Fruit fly (Drosophila melanogaster) whole organism, pupa: ENCODE results near the gene pll.
A peak's percentile ranks its signal among the peaks of the same experiment; 100 is the strongest.

Experiments used
- CG10348 ChIP-seq: fragments of 200-800 bp; sonication (Bioruptor generic); IDR thresholded peaks from 2 replicates; pipeline ENCODE4 v1.3.6; 2022; ENCODE audit warnings: missing biosample characterization, missing genetic modification characterization
- CG12605 ChIP-seq: fragments of 200-800 bp; sonication (Bioruptor generic); IDR thresholded peaks from 2 replicates; pipeline ENCODE4 v1.3.6; 2022; ENCODE audit warnings: missing biosample characterization, missing genetic modification characterization
- CG13204 ChIP-seq: fragments of 200-800 bp; sonication (Bioruptor generic); optimal IDR thresholded peaks from 2 replicates; lab custom pipeline; 2018; ENCODE audit warnings: missing biosample characterization, mild to moderate bottlenecking, missing genetic modification characterization, moderate library complexity
- CG14655 ChIP-seq: fragments of 200-800 bp; sonication (Bioruptor generic); optimal IDR thresholded peaks from 3 replicates; lab custom pipeline; 2017; ENCODE audit warnings: mild to moderate bottlenecking, missing biosample characterization, missing genetic modification reagents, missing genetic modification characterization
- CG15710 ChIP-seq: fragments of 200-800 bp; sonication (Bioruptor generic); optimal IDR thresholded peaks from 2 replicates; lab custom pipeline; 2018; ENCODE audit warnings: missing biosample characterization, mild to moderate bottlenecking, missing genetic modification characterization, moderate library complexity
- CG17806 ChIP-seq: fragments of 200-800 bp; sonication (Bioruptor generic); optimal IDR thresholded peaks from 2 replicates; lab custom pipeline; 2018; ENCODE audit warnings: missing biosample characterization, mild to moderate bottlenecking, missing genetic modification characterization, moderate library complexity
- CG32121 ChIP-seq: fragments of 200-800 bp; sonication (Bioruptor generic); IDR thresholded peaks from 2 replicates; pipeline ENCODE4 v1.3.6; 2022; ENCODE audit warnings: missing biosample characterization, missing genetic modification characterization
- CG34367 ChIP-seq: fragments of 200-800 bp; sonication (Bioruptor generic); optimal IDR thresholded peaks from 2 replicates; lab custom pipeline; 2018; ENCODE audit warnings: missing biosample characterization, mild to moderate bottlenecking, missing genetic modification characterization
- CG4496 ChIP-seq: fragments of 200-800 bp; sonication (Bioruptor generic); IDR thresholded peaks from 3 replicates; pipeline ENCODE4 v1.3.6; 2022; ENCODE audit warnings: missing biosample characterization, missing genetic modification characterization
- CG8159 ChIP-seq: fragments of 200-800 bp; sonication (Bioruptor generic); optimal IDR thresholded peaks from 3 replicates; lab custom pipeline; 2018; ENCODE audit warnings: missing biosample characterization, mild to moderate bottlenecking, missing genetic modification characterization, moderate library complexity
- CG8301 ChIP-seq: fragments of 200-800 bp; sonication (Bioruptor generic); optimal IDR thresholded peaks from 2 replicates; lab custom pipeline; 2018; ENCODE audit warnings: missing biosample characterization, mild to moderate bottlenecking, missing genetic modification characterization
- CG9948 ChIP-seq: fragments of 200-800 bp; sonication (Bioruptor generic); optimal IDR thresholded peaks from 2 replicates; lab custom pipeline; 2018; ENCODE audit warnings: missing biosample characterization, mild to moderate bottlenecking, missing genetic modification characterization, moderate library complexity
- D1 ChIP-seq: fragments of 200-800 bp; sonication (Bioruptor generic); optimal IDR thresholded peaks from 2 replicates; lab custom pipeline; 2018; ENCODE audit warnings: missing biosample characterization, mild to moderate bottlenecking, missing genetic modification characterization, moderate library complexity
- EcR ChIP-seq: fragments of 200-800 bp; sonication (Bioruptor generic); optimal IDR thresholded peaks from 3 replicates; lab custom pipeline; 2019; ENCODE audit warnings: missing biosample characterization, missing genetic modification characterization, mild to moderate bottlenecking, moderate library complexity, missing genetic modification reagents
- Ets98B ChIP-seq: fragments of 200-800 bp; sonication (Bioruptor generic); IDR thresholded peaks from 2 replicates; pipeline ENCODE4 v1.3.6; 2022; ENCODE audit warnings: missing biosample characterization, missing genetic modification characterization
- Pif1A ChIP-seq: fragments of 200-800 bp; sonication (Bioruptor generic); optimal IDR thresholded peaks from 3 replicates; lab custom pipeline; 2016; ENCODE audit warnings: missing biosample characterization, missing genetic modification characterization
- Pif1B ChIP-seq: fragments of 200-800 bp; sonication (Bioruptor generic); optimal IDR thresholded peaks from 3 replicates; lab custom pipeline; 2016; ENCODE audit warnings: missing biosample characterization, missing genetic modification characterization
- Snoo ChIP-seq: fragments of 200-800 bp; sonication (Bioruptor generic); optimal IDR thresholded peaks from 3 replicates; lab custom pipeline; 2017; ENCODE audit warnings: missing biosample characterization, mild to moderate bottlenecking, missing genetic modification characterization, inconsistent platforms
- fd96Ca ChIP-seq: fragments of 200-800 bp; sonication (Bioruptor generic); IDR thresholded peaks from 3 replicates; pipeline ENCODE4 v1.3.6; 2022; ENCODE audit warnings: missing biosample characterization, missing genetic modification characterization
- gl ChIP-seq: fragments of 200-800 bp; sonication (Bioruptor generic); optimal IDR thresholded peaks from 2 replicates; lab custom pipeline; 2018; ENCODE audit warnings: missing biosample characterization, mild to moderate bottlenecking, missing genetic modification characterization
- rn ChIP-seq: fragments of 200-800 bp; sonication (Bioruptor generic); IDR thresholded peaks from 2 replicates; pipeline ENCODE4 v1.3.6; 2022; ENCODE audit warnings: missing biosample characterization, missing genetic modification characterization

pll gene

DNA sequence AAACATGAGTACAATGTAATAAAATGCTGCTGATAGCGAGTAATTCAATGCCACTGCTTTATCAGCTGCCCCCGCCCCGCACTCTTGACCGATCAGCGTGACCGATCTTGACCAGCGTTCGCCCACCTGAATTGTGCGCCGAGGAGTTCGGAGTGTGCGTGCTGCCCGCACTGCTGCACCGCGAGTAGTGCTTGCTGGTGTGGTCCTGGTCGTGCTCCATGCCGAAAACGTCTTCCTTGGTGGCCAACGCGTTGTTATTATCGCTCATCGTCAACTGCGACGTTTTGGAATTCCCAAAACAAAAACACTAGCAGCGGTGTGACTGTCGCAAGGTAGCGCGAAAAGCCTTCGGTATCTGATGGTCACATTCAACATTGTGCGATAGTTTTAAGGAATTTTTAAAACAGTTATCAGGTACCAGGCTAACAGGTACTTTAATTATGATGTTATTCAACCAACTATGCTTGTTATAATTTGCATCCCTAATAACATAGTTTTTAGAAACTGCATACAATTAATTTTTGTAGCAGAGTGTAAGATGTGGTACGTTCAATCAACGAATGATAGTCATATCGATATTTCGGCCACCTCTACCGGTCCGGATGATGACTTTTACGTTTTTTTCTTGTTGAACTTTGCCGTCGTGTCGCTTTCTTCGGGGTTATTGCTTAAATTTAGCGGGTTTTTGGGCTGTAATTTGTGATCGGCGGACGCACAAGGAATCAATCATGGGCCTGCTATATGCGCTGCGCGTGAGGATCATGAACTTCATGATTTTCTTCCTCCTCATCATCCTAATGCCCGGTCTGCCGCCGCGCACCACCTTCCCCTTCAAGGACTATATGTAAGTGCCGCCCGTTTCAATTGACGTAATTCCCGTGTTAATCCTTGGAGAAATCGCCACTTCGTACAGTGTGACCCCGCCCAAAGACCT, 35.5 kb upstream of the pll start, which contains the start of the genes bigmax and Hmu:
Gene bigmax, minus strand, starts transcription at position 325 of the 934 bp plus-strand sequence.
Gene Hmu, plus strand, starts transcription at position 568 of the 934 bp plus-strand sequence.
- TF ChIP-seq Pif1B (peak; percentile 36), CG17806 (tag; lab: Kevin White, UChicago) (peak; percentile 60), CG12605 (GFP tag; lab: Robert Waterston, UW) (peak; percentile 42; the same call in 1 of the 2 replicates), CG15710 (tag; lab: Kevin White, UChicago) (peak; percentile 67), D1 (tag; lab: Kevin White, UChicago) (no peak), Pif1A (GFP tag; lab: Kevin White, UChicago) (peak; percentile 65), CG4496 (GFP tag; lab: Robert Waterston, UW) (peak; percentile 83), CG32121 (GFP tag; lab: Robert Waterston, UW) (peak; percentile 78), rn (GFP tag; lab: Robert Waterston, UW) (peak; percentile 45; the same call in 1 of the 2 replicates), CG9948 (tag; lab: Kevin White, UChicago) (peak; percentile 62), CG8301 (peak; percentile 67), Snoo (peak; percentile 65), CG14655 (GFP tag; lab: Kevin White, UChicago) (peak; percentile 69), Ets98B (GFP tag; lab: Robert Waterston, UW) (peak; percentile 80), CG10348 (GFP tag; lab: Robert Waterston, UW) (no peak), CG8159 (tag; lab: Kevin White, UChicago) (peak; percentile 62), fd96Ca (GFP tag; lab: Robert Waterston, UW) (peak; percentile 75), EcR (peak; percentile 66), CG13204 (GFP tag; lab: Kevin White, UChicago) (no peak), gl (tag; lab: Kevin White, UChicago) (peak; percentile 43), CG34367 (tag; lab: Kevin White, UChicago) (peak; percentile 53)

- TF ChIP-seq gl (tag; lab: Kevin White, UChicago) (no peak), CG17806 (tag; lab: Kevin White, UChicago) (no peak), Snoo (no peak), CG10348 (GFP tag; lab: Robert Waterston, UW) (no peak), fd96Ca (GFP tag; lab: Robert Waterston, UW) (no peak), CG14655 (GFP tag; lab: Kevin White, UChicago) (no peak), CG15710 (tag; lab: Kevin White, UChicago) (no peak), EcR (no peak), Ets98B (GFP tag; lab: Robert Waterston, UW) (no peak), CG32121 (GFP tag; lab: Robert Waterston, UW) (no peak), CG12605 (GFP tag; lab: Robert Waterston, UW) (no peak), CG8301 (no peak), CG8159 (tag; lab: Kevin White, UChicago) (no peak)
Observed at dm6 chr3R:27283645-27284044, 30.7 kb upstream of the pll start, which contains the start of gene CG3368. TSS of gene CG3368 (plus strand) at chr3R:27283780.

DNA sequence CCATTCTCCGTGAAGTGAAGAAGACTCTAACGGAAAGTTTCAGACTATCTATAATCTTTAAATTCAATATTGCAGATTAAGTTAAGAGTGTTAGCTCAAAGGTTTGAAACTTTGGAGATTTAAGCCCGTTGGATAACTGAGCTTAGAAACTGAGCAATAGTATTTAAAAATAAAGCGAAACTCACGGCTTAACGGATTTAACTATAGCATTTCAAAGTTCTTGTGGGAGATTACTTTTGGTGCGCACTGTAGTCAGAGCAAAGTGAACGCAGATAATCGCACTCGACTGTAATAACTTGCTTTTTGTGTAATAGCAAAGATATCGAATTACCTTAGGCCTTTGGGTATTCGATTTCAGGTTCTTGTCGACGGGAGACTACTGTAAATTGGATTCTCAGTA, 29.3 kb upstream of the pll start, which contains the start of gene mrt:
Gene mrt, minus strand, starts transcription at position 376 of the 400 bp plus-strand sequence.
- peak; percentile 56 for TF ChIP-seq CG8159 (tag; lab: Kevin White, UChicago)
- no peak for TF ChIP-seq rn (GFP tag; lab: Robert Waterston, UW)
- TF ChIP-seq D1 (tag; lab: Kevin White, UChicago): no peak
- peak; percentile 36 for TF ChIP-seq CG17806 (tag; lab: Kevin White, UChicago)
- TF ChIP-seq gl (tag; lab: Kevin White, UChicago): no peak
- TF ChIP-seq CG12605 (GFP tag; lab: Robert Waterston, UW): no peak
- TF ChIP-seq Pif1B: peak; percentile 32
- TF ChIP-seq CG10348 (GFP tag; lab: Robert Waterston, UW): no peak
- TF ChIP-seq fd96Ca (GFP tag; lab: Robert Waterston, UW): peak; percentile 67
- TF ChIP-seq Ets98B (GFP tag; lab: Robert Waterston, UW): peak; percentile 41
- peak; percentile 71 for TF ChIP-seq Pif1A (GFP tag; lab: Kevin White, UChicago)
- peak; percentile 58 for TF ChIP-seq CG15710 (tag; lab: Kevin White, UChicago)
- TF ChIP-seq CG9948 (tag; lab: Kevin White, UChicago): peak; percentile 53
- TF ChIP-seq CG4496 (GFP tag; lab: Robert Waterston, UW): 0 out of 3 replicates have a peak, but pooled peaks have one; percentile 35
- TF ChIP-seq CG8301: peak; percentile 50
- TF ChIP-seq CG34367 (tag; lab: Kevin White, UChicago): peak; percentile 26
- no peak for TF ChIP-seq EcR
- no peak for TF ChIP-seq CG13204 (GFP tag; lab: Kevin White, UChicago)
- TF ChIP-seq Snoo: peak; percentile 19
- peak; percentile 61; the same call in 1 of the 2 replicates for TF ChIP-seq CG32121 (GFP tag; lab: Robert Waterston, UW)
- TF ChIP-seq CG14655 (GFP tag; lab: Kevin White, UChicago): peak; percentile 61

- TF ChIP-seq CG9948 (tag; lab: Kevin White, UChicago) (no peak), rn (GFP tag; lab: Robert Waterston, UW) (no peak), CG8301 (no peak), EcR (no peak), Pif1A (GFP tag; lab: Kevin White, UChicago) (no peak), Pif1B (no peak), Ets98B (GFP tag; lab: Robert Waterston, UW) (no peak), CG15710 (tag; lab: Kevin White, UChicago) (no peak), CG34367 (tag; lab: Kevin White, UChicago) (no peak), Snoo (no peak), CG17806 (tag; lab: Kevin White, UChicago) (no peak), CG14655 (GFP tag; lab: Kevin White, UChicago) (no peak), CG12605 (GFP tag; lab: Robert Waterston, UW) (no peak), CG4496 (GFP tag; lab: Robert Waterston, UW) (no peak), fd96Ca (GFP tag; lab: Robert Waterston, UW) (no peak), CG32121 (GFP tag; lab: Robert Waterston, UW) (no peak), CG8159 (tag; lab: Kevin White, UChicago) (no peak), CG10348 (GFP tag; lab: Robert Waterston, UW) (no peak)
- TF ChIP-seq, all 21 proteins: peak for 0
Observed at dm6 chr3R:27281811-27282131, 28.8 kb upstream of the pll start.
